Worm (Caenorhabditis elegans): ENCODE data around the gene eif-3.F.

The eif-3.F gene

DNA sequence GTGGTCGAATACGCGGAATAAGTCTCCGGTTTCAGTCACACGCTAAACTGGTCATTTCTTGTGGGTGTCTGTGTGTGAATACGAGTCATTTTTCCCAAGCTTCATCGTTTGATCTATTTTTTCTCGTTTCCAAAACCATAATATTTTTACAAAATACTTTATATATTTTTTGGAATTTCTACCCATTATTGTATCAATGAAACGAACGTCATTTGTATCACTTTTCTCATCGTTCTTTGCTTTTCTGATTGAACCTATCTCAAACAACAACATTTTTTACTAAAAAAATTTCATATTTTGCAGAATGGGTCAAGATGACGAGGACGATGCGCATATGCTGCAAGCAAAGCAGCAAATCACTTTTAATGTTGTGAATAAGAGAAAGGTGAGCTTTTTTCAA, 26.8 kb downstream of the eif-3.F start, which contains the start of gene mel-11:
TSS of gene mel-11 (plus strand) at position 301 of the 400 bp plus-strand sequence.
- TF ChIP-seq T22C8.4 (GFP tag; IDR thresholded peaks at IDR 0.05) (no peak), ztf-23 (GFP tag; IDR thresholded peaks at IDR 0.05) (no peak), ztf-29 (GFP tag; IDR thresholded peaks at IDR 0.05) (no peak), cog-1 (tag; optimal IDR thresholded peaks at IDR 0.05) (no peak), flt-1 (GFP tag; IDR thresholded peaks at IDR 0.05) (no peak), ref-1 (GFP tag; conservative IDR thresholded peaks at IDR 0.05) (no peak), klf-2 (GFP tag; conservative IDR thresholded peaks at IDR 0.05) (no peak), tab-1 (GFP tag; IDR thresholded peaks at IDR 0.05) (no peak), med-1 (GFP tag; optimal IDR thresholded peaks at IDR 0.05; ENCODE audit: insufficient read depth) (no peak)

- TF ChIP-seq klf-2 (GFP tag; conservative IDR thresholded peaks at IDR 0.05), result no peak
- no peak for TF ChIP-seq med-1 (GFP tag; optimal IDR thresholded peaks at IDR 0.05; ENCODE audit: insufficient read depth)
- no peak for TF ChIP-seq ref-1 (GFP tag; conservative IDR thresholded peaks at IDR 0.05)
- no peak for TF ChIP-seq flt-1 (GFP tag; IDR thresholded peaks at IDR 0.05)
- TF ChIP-seq ztf-29 (GFP tag; IDR thresholded peaks at IDR 0.05), result no peak
Observed at ce11 chrII:9362249-9362648, 30.8 kb downstream of the eif-3.F start.

ce11 chrII:9369394-9369793, 38.0 kb downstream of the eif-3.F start:
- TF ChIP-seq T22C8.4 (GFP tag; IDR thresholded peaks at IDR 0.05) (0 out of 2 replicates have a peak, but pooled peaks have one; percentile 6), klf-2 (GFP tag; conservative IDR thresholded peaks at IDR 0.05) (no peak)

DNA sequence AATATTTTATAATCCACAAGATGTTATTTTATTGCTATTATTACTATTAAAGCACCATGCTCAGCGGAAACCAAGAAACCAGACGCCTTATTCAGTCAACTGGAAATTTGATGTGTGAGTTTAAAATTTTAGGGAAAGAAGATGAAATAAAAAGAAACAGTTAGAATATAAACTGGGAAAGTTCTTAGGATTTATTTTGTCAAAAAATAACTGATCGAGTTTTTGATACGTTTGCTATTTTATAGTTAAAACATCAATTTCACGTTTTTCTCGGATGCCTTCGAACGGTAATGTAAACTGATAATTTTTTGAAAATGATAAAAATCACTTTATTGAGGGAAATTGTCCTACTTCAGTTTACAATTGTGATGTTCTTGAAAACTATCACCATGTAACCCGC, 41.0 kb downstream of the eif-3.F start, which contains the start of gene C06C3.3:
TSS of gene C06C3.3 (minus strand) at position 101 of the 400 bp plus-strand sequence.
- TF ChIP-seq ref-1 (GFP tag; conservative IDR thresholded peaks at IDR 0.05) (no peak), klf-2 (GFP tag; conservative IDR thresholded peaks at IDR 0.05) (no peak), flt-1 (GFP tag; IDR thresholded peaks at IDR 0.05) (no peak), ztf-29 (GFP tag; IDR thresholded peaks at IDR 0.05) (no peak), med-1 (GFP tag; optimal IDR thresholded peaks at IDR 0.05; ENCODE audit: insufficient read depth) (no peak), T22C8.4 (GFP tag; IDR thresholded peaks at IDR 0.05) (no peak), cog-1 (tag; optimal IDR thresholded peaks at IDR 0.05) (no peak), tab-1 (GFP tag; IDR thresholded peaks at IDR 0.05) (no peak), ztf-23 (GFP tag; IDR thresholded peaks at IDR 0.05) (no peak)

DNA sequence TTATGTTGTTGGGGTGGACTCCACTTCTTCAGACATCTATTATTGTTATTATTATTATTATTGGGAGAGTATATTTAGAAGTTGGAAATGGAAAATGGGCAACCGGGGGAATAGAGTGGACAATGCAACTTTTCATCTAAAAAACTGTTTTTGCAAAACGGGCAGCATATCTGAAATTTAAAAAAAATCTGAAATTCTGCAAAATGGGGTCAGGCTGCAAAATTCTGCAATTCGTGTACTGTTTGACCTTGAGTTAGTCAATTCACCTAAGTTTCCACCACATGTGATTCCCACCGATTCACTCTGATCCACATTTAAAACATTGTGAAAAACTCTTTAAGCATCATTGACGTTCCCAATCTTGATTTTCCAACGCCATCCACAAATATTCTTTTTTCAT, 41.5 kb downstream of the eif-3.F start, which contains the start of gene C06C3.4:
TSS of gene C06C3.4 (plus strand) at position 301 of the 400 bp plus-strand sequence.
- TF ChIP-seq med-1 (GFP tag; optimal IDR thresholded peaks at IDR 0.05; ENCODE audit: insufficient read depth) (no peak), ztf-23 (GFP tag; IDR thresholded peaks at IDR 0.05) (no peak), klf-2 (GFP tag; conservative IDR thresholded peaks at IDR 0.05) (no peak), ref-1 (GFP tag; conservative IDR thresholded peaks at IDR 0.05) (no peak)

DNA sequence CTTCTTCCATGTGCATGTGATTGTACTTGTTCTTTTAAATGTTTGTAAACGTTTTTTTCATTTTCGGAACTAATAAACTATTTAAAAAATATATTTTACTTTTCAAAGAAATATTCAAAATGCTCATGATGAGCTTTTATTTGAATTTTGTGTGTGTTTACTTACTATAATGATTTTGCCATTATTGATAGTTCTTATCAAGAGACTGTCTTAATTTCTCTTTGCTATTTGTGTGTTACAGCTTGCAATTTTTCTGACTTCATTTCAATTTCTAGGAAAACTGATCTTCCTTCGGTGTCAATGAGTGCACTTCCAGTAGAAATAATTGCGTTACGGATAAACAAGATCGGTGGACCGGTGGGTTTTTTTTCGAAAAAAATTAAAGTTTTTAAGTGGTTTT, 43.4 kb downstream of the eif-3.F start, which contains the start of gene C06C3.12:
TSS of gene C06C3.12 (plus strand) at position 301 of the 400 bp plus-strand sequence.
- TF ChIP-seq ztf-29 (GFP tag; IDR thresholded peaks at IDR 0.05) (no peak), ref-1 (GFP tag; conservative IDR thresholded peaks at IDR 0.05) (no peak), tab-1 (GFP tag; IDR thresholded peaks at IDR 0.05) (no peak), flt-1 (GFP tag; IDR thresholded peaks at IDR 0.05) (no peak), cog-1 (tag; optimal IDR thresholded peaks at IDR 0.05) (no peak)

DNA sequence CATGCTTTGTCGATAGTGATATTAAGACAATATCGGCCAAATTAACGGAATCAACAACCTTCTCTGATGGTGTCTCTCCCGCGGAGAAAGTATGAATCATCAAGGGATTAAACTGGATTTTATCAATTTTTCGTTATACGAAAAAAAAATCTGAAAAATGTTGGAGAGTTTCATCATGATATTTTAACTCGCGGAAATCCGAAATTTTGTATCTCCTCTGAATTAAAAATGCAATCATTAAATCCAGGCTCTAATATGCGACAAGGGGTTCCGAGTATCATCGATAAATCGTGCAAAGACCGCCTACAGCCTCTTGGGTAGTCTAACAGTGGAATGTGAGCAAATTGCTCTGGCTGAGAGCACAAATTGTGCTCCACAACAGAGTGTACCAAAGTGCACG, 45.7 kb downstream of the eif-3.F start, which contains the start of gene C06C3.10:
TSS of gene C06C3.10 (minus strand) at position 101 of the 400 bp plus-strand sequence.
- TF ChIP-seq ztf-23 (GFP tag; IDR thresholded peaks at IDR 0.05), result no peak
- no peak for TF ChIP-seq ref-1 (GFP tag; conservative IDR thresholded peaks at IDR 0.05)
- no peak for TF ChIP-seq flt-1 (GFP tag; IDR thresholded peaks at IDR 0.05)
- no peak for TF ChIP-seq tab-1 (GFP tag; IDR thresholded peaks at IDR 0.05)
- no peak for TF ChIP-seq cog-1 (tag; optimal IDR thresholded peaks at IDR 0.05)
- no peak for TF ChIP-seq med-1 (GFP tag; optimal IDR thresholded peaks at IDR 0.05; ENCODE audit: insufficient read depth)

DNA sequence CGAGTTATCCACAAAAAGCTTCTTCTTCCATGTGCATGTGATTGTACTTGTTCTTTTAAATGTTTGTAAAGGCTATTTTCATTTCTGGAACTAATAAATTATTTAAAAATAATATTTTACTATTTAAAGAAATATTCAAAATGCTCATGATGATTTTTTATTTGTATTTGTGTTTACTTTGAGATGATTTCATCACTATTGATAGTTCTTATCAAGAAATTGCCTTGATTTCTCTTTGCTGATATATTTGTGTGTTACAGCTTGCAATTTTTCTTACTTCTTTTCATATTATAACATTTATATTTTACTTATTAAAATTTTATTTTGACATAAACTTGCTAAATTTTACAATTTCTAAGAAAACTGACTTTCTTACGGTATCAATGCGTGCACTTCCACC, 46.7 kb downstream of the eif-3.F start:
- no peak for TF ChIP-seq med-1 (GFP tag; optimal IDR thresholded peaks at IDR 0.05; ENCODE audit: insufficient read depth)
- no peak for TF ChIP-seq T22C8.4 (GFP tag; IDR thresholded peaks at IDR 0.05)
- TF ChIP-seq ztf-23 (GFP tag; IDR thresholded peaks at IDR 0.05), result no peak
- no peak for TF ChIP-seq tab-1 (GFP tag; IDR thresholded peaks at IDR 0.05)
- no peak for TF ChIP-seq ref-1 (GFP tag; conservative IDR thresholded peaks at IDR 0.05)
- TF ChIP-seq flt-1 (GFP tag; IDR thresholded peaks at IDR 0.05), result no peak
- TF ChIP-seq klf-2 (GFP tag; conservative IDR thresholded peaks at IDR 0.05), result no peak
- no peak for TF ChIP-seq ztf-29 (GFP tag; IDR thresholded peaks at IDR 0.05)
- TF ChIP-seq cog-1 (tag; optimal IDR thresholded peaks at IDR 0.05), result no peak

ce11 chrII:9379796-9380195, 48.4 kb downstream of the eif-3.F start, which contains the start of gene srh-48:
TSS of gene srh-48 (plus strand) at chrII:9380096.
- TF ChIP-seq ztf-23 (GFP tag; IDR thresholded peaks at IDR 0.05) (no peak), cog-1 (tag; optimal IDR thresholded peaks at IDR 0.05) (no peak), flt-1 (GFP tag; IDR thresholded peaks at IDR 0.05) (no peak), T22C8.4 (GFP tag; IDR thresholded peaks at IDR 0.05) (no peak), ref-1 (GFP tag; conservative IDR thresholded peaks at IDR 0.05) (no peak), klf-2 (GFP tag; conservative IDR thresholded peaks at IDR 0.05) (no peak), ztf-29 (GFP tag; IDR thresholded peaks at IDR 0.05) (no peak), med-1 (GFP tag; optimal IDR thresholded peaks at IDR 0.05; ENCODE audit: insufficient read depth) (no peak), tab-1 (GFP tag; IDR thresholded peaks at IDR 0.05) (no peak)

All from whole organism, midembryonic.